Fruit fly (Drosophila melanogaster): ENCODE results near the gene shep.
A peak's percentile ranks its signal among the peaks of the same experiment; 100 is the strongest.

Gene shep

dm6 chr3L:5182994-5183566 lies 94.7 kb downstream of the shep start (continued):
- TF ChIP-seq scrt (GFP tag; optimal IDR thresholded peaks at IDR 0.05) (no peak), knrl (GFP tag; IDR thresholded peaks at IDR 0.05; ENCODE audit: partially characterized antibody) (no peak), Opbp (GFP tag; IDR thresholded peaks at IDR 0.05; ENCODE audit: partially characterized antibody) (no peak), D19A (tag; optimal IDR thresholded peaks at IDR 0.05) (peak; percentile 2), CG15696 (tag; optimal IDR thresholded peaks at IDR 0.05) (no peak), Atf-2 (GFP tag; optimal IDR thresholded peaks at IDR 0.05) (no peak), exex (tag; optimal IDR thresholded peaks at IDR 0.05) (no peak), nerfin-1 (tag; optimal IDR thresholded peaks at IDR 0.05) (peak; percentile 32), Bgb (GFP tag; IDR thresholded peaks at IDR 0.05; ENCODE audit: partially characterized antibody) (no peak), Camta (GFP tag; optimal IDR thresholded peaks at IDR 0.05) (no peak), Hsf (GFP tag; optimal IDR thresholded peaks at IDR 0.05) (no peak), CG18764 (GFP tag; optimal IDR thresholded peaks at IDR 0.05) (no peak), CG1529 (GFP tag; optimal IDR thresholded peaks at IDR 0.05) (no peak), Rfx (GFP tag; IDR thresholded peaks at IDR 0.05) (peak; percentile 52), CoRest (tag; optimal IDR thresholded peaks at IDR 0.05) (no peak), eyg (GFP tag; optimal IDR thresholded peaks at IDR 0.05) (no peak), Abd-B (GFP tag; optimal IDR thresholded peaks at IDR 0.05) (no peak), CG4282 (GFP tag; optimal IDR thresholded peaks at IDR 0.05) (no peak), Hr78 (GFP tag; optimal IDR thresholded peaks at IDR 0.05) (no peak), tin (GFP tag; optimal IDR thresholded peaks at IDR 0.05) (peak; percentile 3), gce (GFP tag; IDR thresholded peaks at IDR 0.05) (no peak), lilli (GFP tag; optimal IDR thresholded peaks at IDR 0.05) (no peak), Meics (GFP tag; optimal IDR thresholded peaks at IDR 0.05) (peak; percentile 3), pnt (GFP tag; optimal IDR thresholded peaks at IDR 0.05) (no peak), CG6175 (GFP tag; IDR thresholded peaks at IDR 0.05) (no peak), gem (tag; optimal IDR thresholded peaks at IDR 0.05) (peak; percentile 8), slp2 (GFP tag; optimal IDR thresholded peaks at IDR 0.05) (no peak), Fer2 (tag; optimal IDR thresholded peaks at IDR 0.05) (no peak), pzg (GFP tag; optimal IDR thresholded peaks at IDR 0.05) (no peak), tna (GFP tag; IDR thresholded peaks at IDR 0.05; ENCODE audit: partially characterized antibody) (no peak), abd-A (tag; optimal IDR thresholded peaks at IDR 0.05) (no peak), bbx (GFP tag; IDR thresholded peaks at IDR 0.05; ENCODE audit: partially characterized antibody) (no peak), CG5953 (GFP tag; IDR thresholded peaks at IDR 0.05) (no peak), CrebB (tag; optimal IDR thresholded peaks at IDR 0.05) (no peak), chm (GFP tag; IDR thresholded peaks at IDR 0.05) (no peak)

DNA sequence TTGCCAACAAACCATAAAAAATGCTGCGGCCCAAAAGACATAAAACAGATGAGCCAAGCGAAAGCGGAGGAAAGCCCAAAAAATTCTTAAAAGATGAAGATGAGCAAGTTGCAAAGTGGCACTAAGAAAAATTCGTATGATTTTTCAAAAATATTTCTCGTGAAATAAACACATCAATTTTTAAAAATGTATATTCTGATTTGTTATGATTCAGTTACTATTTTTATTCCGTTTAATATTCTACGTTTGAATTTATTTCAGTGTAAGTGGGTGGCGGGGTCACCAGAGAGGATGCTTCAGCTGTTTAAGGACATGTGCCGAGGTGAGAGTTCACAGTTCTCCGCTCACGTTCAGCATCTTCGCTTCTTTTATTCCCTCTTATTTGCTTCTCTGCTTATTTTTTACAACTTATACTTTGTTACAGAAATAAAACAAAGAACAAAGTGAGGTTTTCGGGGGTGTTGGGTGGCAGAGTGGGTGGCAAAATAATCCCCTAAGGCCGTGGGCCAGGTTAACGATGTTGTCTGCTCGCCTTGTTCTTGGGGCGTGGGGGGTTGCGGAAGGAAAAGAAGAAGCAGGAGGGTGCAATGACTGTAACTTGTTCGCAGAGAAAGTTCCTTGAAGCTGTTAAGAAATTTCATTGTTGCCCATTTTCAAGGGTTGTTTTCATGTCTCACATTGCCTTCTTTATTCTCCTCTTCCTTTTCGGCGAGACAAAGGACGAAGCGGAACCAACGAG lies 95.3 kb downstream of the shep start:
- no peak for TF ChIP-seq knrl (GFP tag; IDR thresholded peaks at IDR 0.05; ENCODE audit: partially characterized antibody)
- TF ChIP-seq CG33557 (GFP tag; optimal IDR thresholded peaks at IDR 0.05): no peak
- peak; percentile 27; the same call in 1 of the 2 replicates for TF ChIP-seq wdn (GFP tag; IDR thresholded peaks at IDR 0.05)
- no peak for TF ChIP-seq CG6791 (GFP tag; IDR thresholded peaks at IDR 0.05; ENCODE audit: partially characterized antibody)
- no peak for TF ChIP-seq zen2 (GFP tag; IDR thresholded peaks at IDR 0.05; ENCODE audit: partially characterized antibody)
- no peak for TF ChIP-seq fd64A (GFP tag; optimal IDR thresholded peaks at IDR 0.05)
- TF ChIP-seq CG4707 (GFP tag; optimal IDR thresholded peaks at IDR 0.05): no peak
- TF ChIP-seq ac (GFP tag; optimal IDR thresholded peaks at IDR 0.05): no peak
- TF ChIP-seq ash1 (GFP tag; optimal IDR thresholded peaks at IDR 0.05): no peak
- TF ChIP-seq CG9876 (GFP tag; optimal IDR thresholded peaks at IDR 0.05): no peak
- TF ChIP-seq CG12219 (GFP tag; optimal IDR thresholded peaks at IDR 0.05): peak; percentile 12
- TF ChIP-seq fd96Cb (tag; optimal IDR thresholded peaks at IDR 0.05): peak; percentile 30
- TF ChIP-seq CG10979 (tag; optimal IDR thresholded peaks at IDR 0.05): peak; percentile 41
- TF ChIP-seq pho (GFP tag; optimal IDR thresholded peaks at IDR 0.05): no peak
- TF ChIP-seq CG2129 (GFP tag; IDR thresholded peaks at IDR 0.05; ENCODE audit: partially characterized antibody): no peak

All from whole organism, embryonic.